Worm (Caenorhabditis elegans): ENCODE measurements around the gene C48B4.3.
A peak's percentile ranks its signal among the peaks of the same experiment; 100 is the strongest.

C48B4.3 gene

ce11 chrIII:9544125-9544524, 38.1 kb downstream of the C48B4.3 start, which contains the start of gene ZK1098.9:
ZK1098.9 (plus strand) TSS chrIII:9544425.
- TF ChIP-seq php-3 (GFP tag; IDR thresholded peaks at IDR 0.05) (no peak), snpc-4 (tag; optimal IDR thresholded peaks at IDR 0.05) (no peak), attf-4 (tag; optimal IDR thresholded peaks at IDR 0.05) (no peak), F44E2.7 (GFP tag; IDR thresholded peaks at IDR 0.05) (no peak), ceh-32 (tag; optimal IDR thresholded peaks at IDR 0.05; ENCODE audit: poor library complexity) (no peak), aha-1 (tag) (no peak), lin-13 (GFP tag; optimal IDR thresholded peaks at IDR 0.05) (no peak), pha-4 (GFP tag; IDR thresholded peaks at IDR 0.05) (no peak), pha-4 (tag; optimal IDR thresholded peaks at IDR 0.05) (no peak), lin-38 (GFP tag; IDR thresholded peaks at IDR 0.05) (no peak), egl-43 (GFP tag; IDR thresholded peaks at IDR 0.05) (no peak), dmd-8 (GFP tag; IDR thresholded peaks at IDR 0.05) (no peak), aly-2 (tag; optimal IDR thresholded peaks at IDR 0.05) (no peak), dmd-6 (GFP tag; IDR thresholded peaks at IDR 0.05) (no peak), lin-15B (tag; optimal IDR thresholded peaks at IDR 0.05) (no peak)

ce11 chrIII:9542816-9543215, 39.4 kb downstream of the C48B4.3 start, which contains the start of gene eif-2Balpha:
eif-2Balpha (plus strand) TSS chrIII:9543119.
- peak in 1 of 2 experiments; percentile 84 for TF ChIP-seq lsy-2 (tag; optimal IDR thresholded peaks at IDR 0.05)
- peak; percentile 67 for TF ChIP-seq dpl-1 (GFP tag; optimal IDR thresholded peaks at IDR 0.05)
- no peak for TF ChIP-seq nhr-48 (tag; optimal IDR thresholded peaks at IDR 0.05)
- TF ChIP-seq ztf-7 (tag; optimal IDR thresholded peaks at IDR 0.05) = no peak
- TF ChIP-seq mep-1 (tag; optimal IDR thresholded peaks at IDR 0.05) = peak; percentile 16
- TF ChIP-seq zfp-2 (tag; optimal IDR thresholded peaks at IDR 0.05) = no peak
- no peak for TF ChIP-seq zip-11 (GFP tag; IDR thresholded peaks at IDR 0.05)
- no peak for TF ChIP-seq nhr-28 (tag; optimal IDR thresholded peaks at IDR 0.05)
- TF ChIP-seq jun-1 (tag; optimal IDR thresholded peaks at IDR 0.05) = no peak
- TF ChIP-seq zag-1 (tag; optimal IDR thresholded peaks at IDR 0.05) = no peak
- TF ChIP-seq ctbp-1 (GFP tag; IDR thresholded peaks at IDR 0.05) = no peak
- peak; percentile 80 for TF ChIP-seq lin-38 (GFP tag; IDR thresholded peaks at IDR 0.05)
- no peak for TF ChIP-seq rbr-2 (tag; optimal IDR thresholded peaks at IDR 0.05)
- no peak for TF ChIP-seq unc-62 (GFP tag; optimal IDR thresholded peaks at IDR 0.05 in 1 of 2)
- TF ChIP-seq unc-62 (tag; optimal IDR thresholded peaks at IDR 0.05) = no peak
- peak; percentile 40 for TF ChIP-seq hlh-30 (tag; optimal IDR thresholded peaks at IDR 0.05; ENCODE audit: insufficient read depth)
- TF ChIP-seq mdt-29 (GFP tag; IDR thresholded peaks at IDR 0.05) = no peak
- no peak for TF ChIP-seq daf-16 (GFP tag; optimal IDR thresholded peaks at IDR 0.05)
- peak; percentile 16 for TF ChIP-seq daf-16 (tag; optimal IDR thresholded peaks at IDR 0.05)

ce11 chrIII:9542280-9542679, 39.9 kb downstream of the C48B4.3 start, which contains the start of gene mut-7:
mut-7 (minus strand) TSS chrIII:9542380.
- TF ChIP-seq ceh-32 (tag; optimal IDR thresholded peaks at IDR 0.05; ENCODE audit: poor library complexity) (no peak), ces-1 (GFP tag; optimal IDR thresholded peaks at IDR 0.05) (no peak), set-16 (GFP tag; IDR thresholded peaks at IDR 0.05) (no peak), zfp-3 (GFP tag; conservative IDR thresholded peaks at IDR 0.05) (no peak), ZK337.2 (GFP tag; IDR thresholded peaks at IDR 0.05) (no peak), egl-27 (tag; optimal IDR thresholded peaks at IDR 0.05) (no peak), arid-1 (GFP tag; conservative IDR thresholded peaks at IDR 0.05) (no peak), mes-2 (tag; optimal IDR thresholded peaks at IDR 0.05; ENCODE audit: poor library complexity, severe bottlenecking) (no peak), F49E8.2 (tag; optimal IDR thresholded peaks at IDR 0.05; ENCODE audit: borderline replicate concordance) (no peak), ZK546.5 (tag; optimal IDR thresholded peaks at IDR 0.05) (no peak), skn-1 (tag; optimal IDR thresholded peaks at IDR 0.05) (no peak), aha-1 (tag) (no peak), lir-3 (tag; optimal IDR thresholded peaks at IDR 0.05) (no peak), zfp-2 (tag; optimal IDR thresholded peaks at IDR 0.05) (no peak)

Data from whole organism, L4 larva.